Worm (Caenorhabditis elegans) whole organism, young adult: ENCODE data around the gene rml-3.
A peak's percentile ranks its signal among the peaks of the same experiment; 100 is the strongest.

ENCODE experiments used
- B0035.1 ChIP-seq: sonication (generic microtip); optimal IDR thresholded peaks from 2 replicates; lab custom pipeline; 2016; ENCODE audit warnings: missing genetic modification characterization, mild to moderate bottlenecking, missing compliant biosample characterization, missing genotype, missing genetic modification reagents
- B0261.1 ChIP-seq: sonication (generic microtip); optimal IDR thresholded peaks from 2 replicates; lab custom pipeline; 2016; ENCODE audit warnings: mild to moderate bottlenecking, missing genetic modification characterization, moderate library complexity, missing compliant biosample characterization
- C06A6.2 ChIP-seq: fragments of 200-800 bp; sonication (Bioruptor generic); conservative IDR thresholded peaks from 2 replicates; pipeline ENCODE4 v1.3.6; 2022; ENCODE audit warnings: missing genetic modification characterization, missing compliant biosample characterization
- F33H1.4 ChIP-seq: fragments of 200-800 bp; sonication (Bioruptor generic); IDR thresholded peaks from 2 replicates; pipeline ENCODE4 v1.3.6; 2022; ENCODE audit warnings: missing genetic modification reagents, missing genetic modification characterization, missing compliant biosample characterization
- F49E8.2 ChIP-seq: sonication (generic microtip); optimal IDR thresholded peaks from 3 replicates; lab custom pipeline; 2017; ENCODE audit warnings: missing genetic modification characterization, mild to moderate bottlenecking, missing compliant biosample characterization, antibody characterized with exemption, moderate library complexity; ENCODE audit not compliant: insufficient read depth
- F55B11.4 ChIP-seq: sonication (generic microtip); optimal IDR thresholded peaks from 2 replicates; lab custom pipeline; 2016; ENCODE audit warnings: missing compliant biosample characterization, missing genetic modification characterization, borderline replicate concordance; ENCODE audit not compliant: insufficient read depth
- T07F8.4 ChIP-seq: sonication (generic microtip); optimal IDR thresholded peaks from 2 replicates; lab custom pipeline; 2016; ENCODE audit warnings: mild to moderate bottlenecking, missing genetic modification characterization, moderate library complexity, missing compliant biosample characterization
- Y53G8AR.9 ChIP-seq: fragments of 200-800 bp; sonication (Bioruptor generic); conservative IDR thresholded peaks from 2 replicates; pipeline ENCODE4 v1.3.6; 2022; ENCODE audit warnings: missing genetic modification reagents, missing genetic modification characterization, missing compliant biosample characterization
- Y67H2A.10 ChIP-seq: fragments of 200-800 bp; sonication (Bioruptor generic); conservative IDR thresholded peaks from 2 replicates; pipeline ENCODE4 v1.3.6; 2022; ENCODE audit warnings: missing genetic modification reagents, missing genetic modification characterization, missing compliant biosample characterization
- ZK185.1 ChIP-seq: sonication (generic microtip); optimal IDR thresholded peaks from 2 replicates; lab custom pipeline; 2016; ENCODE audit warnings: mild to moderate bottlenecking, missing genetic modification characterization, missing compliant biosample characterization; ENCODE audit not compliant: poor library complexity, severe bottlenecking
- akir-1 ChIP-seq: fragments of 200-800 bp; sonication (Bioruptor generic); optimal IDR thresholded peaks from 2 replicates; lab custom pipeline; 2018; ENCODE audit warnings: mild to moderate bottlenecking, missing genetic modification characterization, moderate library complexity, missing compliant biosample characterization
- ama-1 ChIP-seq, 3 experiments: fragments of 150-350 bp in 1 of 3; sonication (generic microtip) in 2 of 3; optimal IDR thresholded peaks; 2 replicates each; lab custom pipeline; 2014 to 2018; ENCODE audit warnings: missing biosample characterization in 2 of 3, missing genetic modification characterization in 2 of 3, missing genetic modification reagents in 2 of 3
- attf-5 ChIP-seq: fragments of 200-800 bp; sonication (Bioruptor generic); optimal IDR thresholded peaks from 2 replicates; lab custom pipeline; 2018; ENCODE audit warnings: mild to moderate bottlenecking, missing genetic modification characterization, missing compliant biosample characterization
- attf-6 ChIP-seq: fragments of 200-800 bp; sonication (Bioruptor generic); IDR thresholded peaks from 2 replicates; pipeline ENCODE4 v1.3.6; 2022; ENCODE audit warnings: missing genetic modification reagents, missing genetic modification characterization, missing compliant biosample characterization
- ccch-3 ChIP-seq: fragments of 200-800 bp; sonication (Bioruptor generic); optimal IDR thresholded peaks from 2 replicates; lab custom pipeline; 2018; ENCODE audit warnings: mild to moderate bottlenecking, missing genetic modification characterization, missing compliant biosample characterization
- ceh-27 ChIP-seq: fragments of 200-800 bp; sonication (Bioruptor generic); optimal IDR thresholded peaks from 2 replicates; lab custom pipeline; 2018; ENCODE audit warnings: mild to moderate bottlenecking, missing genetic modification characterization, moderate library complexity, missing compliant biosample characterization
- die-1 ChIP-seq: sonication (generic microtip); optimal IDR thresholded peaks from 2 replicates; lab custom pipeline; 2016; ENCODE audit warnings: missing genotype, mild to moderate bottlenecking, missing genetic modification characterization, missing compliant biosample characterization
- dox-1 ChIP-seq: fragments of 200-800 bp; sonication (Bioruptor generic); IDR thresholded peaks from 2 replicates; pipeline ENCODE4 v1.3.6; 2022; ENCODE audit warnings: missing genetic modification reagents, missing genetic modification characterization, missing compliant biosample characterization
- efl-1 ChIP-seq: fragments of 150-350 bp; optimal IDR thresholded peaks from 2 replicates; lab custom pipeline; 2014; ENCODE audit warnings: missing biosample characterization, missing genetic modification reagents, missing genetic modification characterization
- egl-18 ChIP-seq: fragments of 200-800 bp; sonication (Bioruptor generic); IDR thresholded peaks from 2 replicates; pipeline ENCODE4 v1.3.6; 2022; ENCODE audit warnings: missing genetic modification reagents, missing genetic modification characterization, missing compliant biosample characterization
- fkh-3 ChIP-seq: sonication (generic microtip); optimal IDR thresholded peaks from 2 replicates; lab custom pipeline; 2016; ENCODE audit warnings: mild to moderate bottlenecking, missing genetic modification characterization, missing compliant biosample characterization
- him-1 ChIP-seq: sonication (generic microtip); optimal IDR thresholded peaks from 2 replicates; lab custom pipeline; 2016; ENCODE audit warnings: missing genotype, missing genetic modification reagents, missing genetic modification characterization, missing compliant biosample characterization
- hlh-12 ChIP-seq: sonication (generic microtip); optimal IDR thresholded peaks from 2 replicates; lab custom pipeline; 2016; ENCODE audit warnings: missing genetic modification characterization, missing compliant biosample characterization
- lag-1 ChIP-seq: fragments of 200-800 bp; sonication (Bioruptor generic); IDR thresholded peaks from 2 replicates; pipeline ENCODE4 v1.3.6; 2022; ENCODE audit warnings: missing genetic modification reagents, missing genetic modification characterization, missing compliant biosample characterization
- let-607 ChIP-seq, 2 experiments: fragments of 200-800 bp in 1 of 2; sonication (Bioruptor generic) in 1 of 2; sonication (generic microtip) in 1 of 2; optimal IDR thresholded peaks; 2 replicates each; lab custom pipeline; 2016 to 2018; ENCODE audit warnings: mild to moderate bottlenecking in 2 of 2, missing compliant biosample characterization in 2 of 2, missing genetic modification characterization in 2 of 2, moderate library complexity in 2 of 2, missing genotype in 1 of 2
- lir-1 ChIP-seq: fragments of 200-800 bp; sonication (Bioruptor generic); conservative IDR thresholded peaks from 2 replicates; pipeline ENCODE4 v1.3.6; 2022; ENCODE audit warnings: missing genetic modification reagents, missing genetic modification characterization, missing compliant biosample characterization
- lsy-27 ChIP-seq: sonication (generic microtip); optimal IDR thresholded peaks from 2 replicates; lab custom pipeline; 2017; ENCODE audit warnings: missing genetic modification characterization, mild to moderate bottlenecking, missing compliant biosample characterization, antibody characterized with exemption, missing genotype, borderline replicate concordance; ENCODE audit not compliant: insufficient read depth
- madf-3 ChIP-seq: fragments of 200-800 bp; sonication (Bioruptor generic); IDR thresholded peaks from 2 replicates; pipeline ENCODE4 v1.3.6; 2022; ENCODE audit warnings: missing genetic modification reagents, missing genetic modification characterization, missing compliant biosample characterization
- madf-6 ChIP-seq: fragments of 200-800 bp; sonication (Bioruptor generic); IDR thresholded peaks from 2 replicates; pipeline ENCODE4 v1.3.6; 2022; ENCODE audit warnings: missing genetic modification reagents, missing genetic modification characterization, missing compliant biosample characterization
- mes-4 ChIP-seq: sonication (generic microtip); optimal IDR thresholded peaks from 2 replicates; lab custom pipeline; 2016; ENCODE audit warnings: missing genotype, missing genetic modification characterization, missing compliant biosample characterization
- nfya-2 ChIP-seq: fragments of 200-800 bp; sonication (Bioruptor generic); IDR thresholded peaks from 2 replicates; pipeline ENCODE4 v1.3.6; 2022; ENCODE audit warnings: missing genetic modification reagents, missing genetic modification characterization, missing compliant biosample characterization
- nfyb-1 ChIP-seq: fragments of 200-800 bp; sonication (Bioruptor generic); IDR thresholded peaks from 2 replicates; pipeline ENCODE4 v1.3.6; 2022; ENCODE audit warnings: missing genetic modification reagents, missing genetic modification characterization, missing compliant biosample characterization
- nhr-27 ChIP-seq: fragments of 200-800 bp; sonication (Bioruptor generic); optimal IDR thresholded peaks from 2 replicates; lab custom pipeline; 2018; ENCODE audit warnings: mild to moderate bottlenecking, missing genetic modification characterization, moderate library complexity, missing compliant biosample characterization
- sdz-38 ChIP-seq: sonication (generic microtip); optimal IDR thresholded peaks from 2 replicates; lab custom pipeline; 2016; ENCODE audit warnings: missing genotype, missing genetic modification characterization, missing compliant biosample characterization
- snpc-1.1 ChIP-seq: sonication (generic microtip); optimal IDR thresholded peaks from 2 replicates; lab custom pipeline; 2017; ENCODE audit warnings: missing genetic modification characterization, mild to moderate bottlenecking, missing compliant biosample characterization, antibody characterized with exemption, moderate library complexity, missing genotype, missing genetic modification reagents; ENCODE audit not compliant: insufficient read depth
- somi-1 ChIP-seq: fragments of 200-800 bp; sonication (Bioruptor generic); optimal IDR thresholded peaks from 2 replicates; lab custom pipeline; 2018; ENCODE audit warnings: mild to moderate bottlenecking, missing genetic modification characterization, missing compliant biosample characterization
- unc-130 ChIP-seq: sonication (generic microtip); optimal IDR thresholded peaks from 2 replicates; lab custom pipeline; 2016; ENCODE audit warnings: missing genetic modification reagents, missing genetic modification characterization, missing compliant biosample characterization
- unc-62 ChIP-seq: fragments of 150-350 bp; optimal IDR thresholded peaks from 2 replicates; lab custom pipeline; 2014; ENCODE audit warnings: missing biosample characterization, missing genetic modification reagents, missing genetic modification characterization
- xnd-1 ChIP-seq: sonication (generic microtip); optimal IDR thresholded peaks from 2 replicates; lab custom pipeline; 2016; ENCODE audit warnings: missing genotype, missing genetic modification reagents, missing genetic modification characterization, missing compliant biosample characterization
- zim-3 ChIP-seq: sonication (generic microtip); optimal IDR thresholded peaks from 2 replicates; lab custom pipeline; 2017; ENCODE audit warnings: mild to moderate bottlenecking, missing genetic modification characterization, moderate library complexity, missing compliant biosample characterization
- ztf-25 ChIP-seq: fragments of 200-800 bp; sonication (Bioruptor generic); IDR thresholded peaks from 2 replicates; pipeline ENCODE4 v1.3.6; 2022; ENCODE audit warnings: missing genetic modification reagents, missing genetic modification characterization, missing compliant biosample characterization
- ztf-6 ChIP-seq: fragments of 200-800 bp; sonication (Bioruptor generic); IDR thresholded peaks from 2 replicates; pipeline ENCODE4 v1.3.6; 2022; ENCODE audit warnings: missing genetic modification reagents, missing genetic modification characterization, missing compliant biosample characterization

rml-3 gene

ce11 chrX:6211322-6211820 is 27.5 kb downstream of the rml-3 start:
- TF ChIP-seq attf-5 (GFP tag; lab: Kevin White, UChicago): no peak
- TF ChIP-seq B0035.1 (tag; lab: Kevin White, UChicago): no peak
- no peak for TF ChIP-seq madf-3 (GFP tag; lab: Robert Waterston, UW)
- no peak for TF ChIP-seq ZK185.1 (tag; lab: Kevin White, UChicago)
- no peak for TF ChIP-seq dox-1 (GFP tag; lab: Robert Waterston, UW)
- no peak for TF ChIP-seq B0261.1 (tag; lab: Kevin White, UChicago)
- no peak for TF ChIP-seq somi-1 (GFP tag; lab: Kevin White, UChicago)
- no peak for TF ChIP-seq sdz-38 (tag; lab: Kevin White, UChicago)
- TF ChIP-seq lir-1 (GFP tag; lab: Robert Waterston, UW): no peak

DNA sequence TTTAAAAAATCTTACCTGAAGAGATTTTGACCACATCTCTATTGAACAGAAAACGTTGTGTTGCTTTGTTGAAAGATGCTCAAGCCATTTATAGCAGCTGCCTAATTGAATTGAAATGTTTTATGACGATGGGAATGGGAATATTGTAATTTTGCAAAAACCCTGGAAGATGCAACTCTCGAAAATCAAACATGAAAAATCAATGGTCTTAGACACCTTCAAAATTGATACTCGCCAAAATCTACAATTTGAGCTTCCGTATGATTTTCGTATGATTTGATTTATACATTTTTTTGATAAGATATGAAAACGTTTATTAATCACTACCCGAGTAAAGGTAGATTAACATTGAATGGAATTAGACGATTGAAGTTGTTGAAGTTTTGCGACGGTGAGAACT is 30.4 kb downstream of the rml-3 start, which contains the start of gene C14F11.7:
Gene C14F11.7, minus strand, starts transcription at position 101 of the 400 bp plus-strand sequence.
- no peak for TF ChIP-seq let-607 (tag; optimal IDR thresholded peaks at IDR 0.05; lab: Kevin White, UChicago)
- no peak for TF ChIP-seq die-1 (tag; lab: Kevin White, UChicago)
- TF ChIP-seq unc-130 (GFP tag; lab: Kevin White, UChicago): no peak
- TF ChIP-seq ama-1 (optimal IDR thresholded peaks at IDR 0.05; lab: Kevin White, UChicago): no peak
- no peak for TF ChIP-seq ama-1 (GFP tag; optimal IDR thresholded peaks at IDR 0.05; lab: Kevin White, UChicago)
- TF ChIP-seq nhr-27 (tag; lab: Kevin White, UChicago): no peak
- TF ChIP-seq snpc-1.1 (tag; lab: Kevin White, UChicago): no peak
- no peak for TF ChIP-seq ccch-3 (GFP tag; lab: Kevin White, UChicago)
- no peak for TF ChIP-seq zim-3 (tag; lab: Kevin White, UChicago)
- TF ChIP-seq Y67H2A.10: no peak
- TF ChIP-seq, all 124 proteins: peak for 0

- TF ChIP-seq fkh-3 (peak; percentile 76), madf-6 (GFP tag; lab: Robert Waterston, UW) (peak; percentile 55; the same call in 1 of the 2 replicates), him-1 (tag; lab: Kevin White, UChicago) (peak; percentile 49), Y67H2A.10 (0 out of 2 replicates have a peak, but pooled peaks have one; percentile 26), F49E8.2 (tag; lab: Kevin White, UChicago) (no peak), ztf-6 (GFP tag; lab: Robert Waterston, UW) (0 out of 2 replicates have a peak, but pooled peaks have one; percentile 58), xnd-1 (tag; lab: Kevin White, UChicago) (no peak), efl-1 (GFP tag; lab: Kevin White, UChicago) (no peak), attf-6 (GFP tag; lab: Robert Waterston, UW) (no peak), unc-62 (GFP tag; lab: Kevin White, UChicago) (no peak), T07F8.4 (tag; lab: Kevin White, UChicago) (peak; percentile 83), C06A6.2 (GFP tag; lab: Robert Waterston, UW) (peak; percentile 75; the same call in 1 of the 2 replicates), zim-3 (tag; lab: Kevin White, UChicago) (peak; percentile 88), ceh-27 (GFP tag; lab: Kevin White, UChicago) (peak; percentile 97), F33H1.4 (peak; percentile 21; the same call in 1 of the 2 replicates), hlh-12 (tag; lab: Kevin White, UChicago) (peak; percentile 20), dox-1 (GFP tag; lab: Robert Waterston, UW) (peak; percentile 93), lsy-27 (tag; lab: Kevin White, UChicago) (peak; percentile 30), die-1 (tag; lab: Kevin White, UChicago) (peak; percentile 88), B0261.1 (tag; lab: Kevin White, UChicago) (peak; percentile 92), madf-3 (GFP tag; lab: Robert Waterston, UW) (no peak), nfyb-1 (GFP tag; lab: Robert Waterston, UW) (peak; percentile 93), egl-18 (GFP tag; lab: Robert Waterston, UW) (peak; percentile 65; the same call in 1 of the 2 replicates), ztf-25 (peak; percentile 87), mes-4 (tag; lab: Kevin White, UChicago) (peak; percentile 87), F55B11.4 (no peak), Y53G8AR.9 (GFP tag; lab: Robert Waterston, UW) (peak; percentile 72; the same call in 1 of the 2 replicates), lag-1 (GFP tag; lab: Robert Waterston, UW) (no peak), akir-1 (GFP tag; lab: Kevin White, UChicago) (peak; percentile 79), nfya-2 (0 out of 2 replicates have a peak, but pooled peaks have one; percentile 37)
Observed at ce11 chrX:6207687-6208088, 31.2 kb downstream of the rml-3 start, which contains the start of gene T13C5.6. T13C5.6 (minus strand) TSS chrX:6207687.
